Worm (Caenorhabditis elegans): Measurements from ENCODE around the gene Y37E11AL.3.

Y37E11AL.3 gene

DNA sequence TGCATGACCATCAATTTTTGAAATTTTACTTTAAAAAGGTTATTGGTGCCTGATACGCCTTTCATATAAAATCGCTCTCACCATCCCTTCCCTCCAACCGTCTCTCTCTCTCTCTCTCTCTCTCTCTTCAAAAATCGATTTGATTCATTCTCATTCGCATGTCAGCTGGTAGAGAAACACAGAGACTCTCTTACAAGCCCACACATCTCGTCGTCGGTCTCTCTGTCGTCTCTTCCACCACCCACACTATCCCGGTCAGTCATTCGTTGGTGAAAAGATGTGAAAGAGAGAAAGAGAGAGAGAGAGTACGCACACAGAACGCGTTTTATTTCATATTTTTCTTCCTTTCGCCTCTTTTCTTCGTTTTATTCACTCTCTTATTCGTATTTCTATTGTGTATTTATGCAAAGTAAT lies 47.7 kb downstream of the Y37E11AL.3 start (continued):
- TF ChIP-seq tbx-2 (tag; optimal IDR thresholded peaks at IDR 0.05) = peak; percentile 60
- TF ChIP-seq ceh-28 (tag; optimal IDR thresholded peaks at IDR 0.05) = peak; percentile 95
- TF ChIP-seq mdl-1 (tag; optimal IDR thresholded peaks at IDR 0.05) = peak; percentile 33
- TF ChIP-seq ZK546.5 (tag; optimal IDR thresholded peaks at IDR 0.05) = no peak

ce11 chrIV:3743748-3744147 lies 49.0 kb downstream of the Y37E11AL.3 start, which contains the start of gene siah-1:
Gene siah-1, plus strand, starts transcription at chrIV:3744048.
- TF ChIP-seq pqm-1 (tag; optimal IDR thresholded peaks at IDR 0.05) (peak; percentile 22), fkh-2 (tag; optimal IDR thresholded peaks at IDR 0.05) (no peak), elt-2 (tag; optimal IDR thresholded peaks at IDR 0.05) (peak; percentile 25)

- no peak for TF ChIP-seq eor-1 (tag; optimal IDR thresholded peaks at IDR 0.05)
- TF ChIP-seq fos-1 (tag; optimal IDR thresholded peaks at IDR 0.05) = no peak
- TF ChIP-seq ceh-82 (tag; optimal IDR thresholded peaks at IDR 0.05) = no peak
- TF ChIP-seq egl-5 (tag; optimal IDR thresholded peaks at IDR 0.05) = no peak
- TF ChIP-seq ceh-28 (tag; optimal IDR thresholded peaks at IDR 0.05) = no peak
- TF ChIP-seq ama-1 (optimal IDR thresholded peaks at IDR 0.05) = no peak
- TF ChIP-seq nhr-12 (tag; optimal IDR thresholded peaks at IDR 0.05) = no peak
- TF ChIP-seq nhr-28 (tag; optimal IDR thresholded peaks at IDR 0.05) = no peak
- TF ChIP-seq nhr-76 (tag; optimal IDR thresholded peaks at IDR 0.05) = no peak
- no peak for TF ChIP-seq R02D3.7 (tag; optimal IDR thresholded peaks at IDR 0.05)
- TF ChIP-seq pha-4 (tag; optimal IDR thresholded peaks at IDR 0.05) = no peak
- TF ChIP-seq aly-2 (tag; optimal IDR thresholded peaks at IDR 0.05) = no peak
- no peak for TF ChIP-seq lin-39 (tag; optimal IDR thresholded peaks at IDR 0.05)
- TF ChIP-seq daf-12 (tag; optimal IDR thresholded peaks at IDR 0.05) = no peak
- no peak for TF ChIP-seq lsy-12 (tag; optimal IDR thresholded peaks at IDR 0.05)
- TF ChIP-seq elt-2 (tag; optimal IDR thresholded peaks at IDR 0.05) = no peak
- TF ChIP-seq unc-62 (GFP tag; optimal IDR thresholded peaks at IDR 0.05) = no peak
- TF ChIP-seq snpc-4 (tag; optimal IDR thresholded peaks at IDR 0.05) = no peak
Observed at ce11 chrIV:3745806-3746205, 51.1 kb downstream of the Y37E11AL.3 start.
